Fruit fly (Drosophila melanogaster): ENCODE data around the gene CG43060.

DNA sequence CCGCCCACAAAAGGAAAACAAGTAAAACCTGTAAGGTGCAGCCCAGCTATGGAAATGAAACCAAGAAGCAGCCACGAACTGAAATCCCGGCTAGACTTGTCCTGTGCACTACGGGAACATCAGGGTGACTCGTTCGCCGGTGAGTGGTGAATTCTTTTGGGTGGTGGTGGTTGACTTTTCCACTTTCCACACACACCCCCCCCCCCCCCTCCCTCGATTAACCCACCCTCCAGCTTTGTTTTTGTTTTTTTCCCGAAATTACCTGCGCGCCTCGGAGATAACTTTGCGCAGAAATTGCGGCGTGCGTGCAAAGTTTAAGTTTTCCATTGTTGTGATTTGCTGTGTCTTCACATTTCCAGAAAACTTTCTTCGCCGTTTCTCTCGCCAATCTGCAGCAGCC, 14.5 kb upstream of the CG43060 start:
- TF ChIP-seq pan (optimal IDR thresholded peaks at IDR 0.05): no peak
- TF ChIP-seq sage (GFP tag; optimal IDR thresholded peaks at IDR 0.05): no peak
- no peak for TF ChIP-seq tai (GFP tag; optimal IDR thresholded peaks at IDR 0.05)
- TF ChIP-seq Dfd (GFP tag; optimal IDR thresholded peaks at IDR 0.05): no peak
- TF ChIP-seq psq (GFP tag; optimal IDR thresholded peaks at IDR 0.05): no peak
- no peak for TF ChIP-seq brk (GFP tag; optimal IDR thresholded peaks at IDR 0.05)
